Worm (Caenorhabditis elegans) whole organism, early embryonic: ENCODE results near the gene M199.9.

Source experiments
- ama-1 ChIP-seq: fragments of 150-350 bp; optimal IDR thresholded peaks from 2 replicates; lab custom pipeline; 2014
- hmg-4 ChIP-seq: fragments of 200-800 bp; sonication (Bioruptor generic); optimal IDR thresholded peaks from 2 replicates; lab custom pipeline; 2018; ENCODE audit warnings: mild to moderate bottlenecking, missing genetic modification characterization, missing compliant biosample characterization
- hnd-1 ChIP-seq: sonication (generic microtip); optimal IDR thresholded peaks from 2 replicates; lab custom pipeline; 2016; ENCODE audit warnings: missing genetic modification characterization, missing compliant biosample characterization
- pes-1 ChIP-seq: fragments of 200-800 bp; sonication (Bioruptor generic); IDR thresholded peaks from 2 replicates; pipeline ENCODE4 v1.3.6; 2022; ENCODE audit warnings: missing genetic modification reagents, missing genetic modification characterization, missing compliant biosample characterization
- sea-1 ChIP-seq: fragments of 200-800 bp; sonication (Bioruptor generic); conservative IDR thresholded peaks from 2 replicates; pipeline ENCODE4 v1.3.6; 2022; ENCODE audit warnings: missing genetic modification characterization, missing compliant biosample characterization
- tra-4 ChIP-seq: sonication (generic microtip); optimal IDR thresholded peaks from 2 replicates; lab custom pipeline; 2017; ENCODE audit warnings: missing genetic modification characterization, missing compliant biosample characterization

DNA sequence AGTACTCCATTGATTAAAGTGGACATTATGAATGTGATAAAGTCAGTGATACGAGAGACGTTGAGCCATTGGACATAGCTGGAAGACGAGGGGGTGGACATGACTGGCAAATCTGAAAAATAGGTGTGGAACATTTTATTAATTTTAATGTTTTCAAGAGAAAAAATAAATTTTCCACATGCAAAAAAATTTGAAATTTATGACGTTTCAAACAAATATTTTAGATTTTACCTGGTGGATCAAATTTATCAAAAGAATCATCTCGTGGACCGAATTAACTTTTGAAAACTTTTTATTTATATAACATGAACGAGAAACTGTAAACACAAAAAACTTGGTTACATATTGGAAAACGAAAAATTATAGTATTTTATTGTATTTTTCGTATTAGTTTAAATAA, 19.5 kb upstream of the M199.9 start, which contains the start of gene str-78:
- TF ChIP-seq pes-1 (GFP tag; lab: Robert Waterston, UW) (no peak), tra-4 (tag; lab: Kevin White, UChicago) (no peak), hnd-1 (no peak), hmg-4 (GFP tag; lab: Kevin White, UChicago) (no peak), sea-1 (GFP tag; lab: Robert Waterston, UW) (no peak), ama-1 (lab: Kevin White, UChicago) (no peak)
